Worm (Caenorhabditis elegans): ENCODE results near the gene cwn-1.

DNA sequence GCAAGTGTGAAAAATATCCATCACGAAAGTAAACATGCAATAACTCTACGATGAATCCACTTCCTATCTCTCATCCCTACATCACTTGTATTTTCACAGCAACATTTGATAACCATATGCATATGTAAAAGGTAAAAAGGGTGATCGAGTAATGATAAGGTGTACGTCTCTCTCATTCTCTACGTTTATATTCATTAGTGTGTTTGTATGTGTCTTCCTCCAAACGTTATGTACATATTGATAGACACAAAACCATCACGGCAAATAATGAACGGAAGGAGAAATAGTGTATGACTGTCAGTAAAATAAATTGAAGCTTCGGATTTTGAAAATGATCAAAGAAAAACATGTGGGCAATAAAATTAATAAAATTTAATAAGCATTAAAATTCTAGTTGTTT is 10.9 kb downstream of the cwn-1 start:
- TF ChIP-seq nhr-237 (tag; optimal IDR thresholded peaks at IDR 0.05), result no peak
- no peak for TF ChIP-seq lsy-2 (tag; optimal IDR thresholded peaks at IDR 0.05)
- no peak for TF ChIP-seq nhr-28 (tag; optimal IDR thresholded peaks at IDR 0.05)
- TF ChIP-seq blmp-1 (tag; optimal IDR thresholded peaks at IDR 0.05), result no peak
- TF ChIP-seq flh-1 (GFP tag; optimal IDR thresholded peaks at IDR 0.05), result no peak
- TF ChIP-seq lin-13 (tag; optimal IDR thresholded peaks at IDR 0.05), result no peak
